Worm (Caenorhabditis elegans) whole organism, L3 larva: ENCODE measurements around the gene F37A8.5.

Source experiments
- ZK546.5 ChIP-seq: sonication (generic microtip); optimal IDR thresholded peaks from 2 replicates; lab custom pipeline; 2017; ENCODE audit warnings: missing biosample characterization, missing genetic modification characterization
- elt-3 ChIP-seq, 3 experiments: fragments of 150-350 bp in 1 of 3; sonication (generic microtip) in 2 of 3; optimal IDR thresholded peaks; 2 replicates in 2 of 3; 4 replicates in 1 of 3; lab custom pipeline; 2014 to 2017; ENCODE audit warnings: missing biosample characterization in 3 of 3, missing genetic modification characterization in 3 of 3
- nhr-76 ChIP-seq: fragments of 150-350 bp; sonication (generic microtip); optimal IDR thresholded peaks from 5 replicates; lab custom pipeline; 2014; ENCODE audit warnings: missing biosample characterization, missing genetic modification characterization
- tbx-2 ChIP-seq: sonication (generic microtip); optimal IDR thresholded peaks from 2 replicates; lab custom pipeline; 2016; ENCODE audit warnings: mild to moderate bottlenecking, missing genetic modification characterization, missing compliant biosample characterization

- TF ChIP-seq ZK546.5 (tag; lab: Kevin White, UChicago) (no peak), elt-3 (tag; optimal IDR thresholded peaks at IDR 0.05; lab: Kevin White, UChicago) (no peak), nhr-76 (tag; lab: Kevin White, UChicago) (no peak), tbx-2 (no peak)
Measured at ce11 chrIII:3918569-3918968, 37.9 kb upstream of the F37A8.5 start, which contains the start of gene ZK1058.3.
